Worm (Caenorhabditis elegans) whole organism, L2 larva: ENCODE measurements around the gene meg-2.

ENCODE experiments used
- C34F6.9 ChIP-seq: fragments of 150-350 bp; optimal IDR thresholded peaks from 2 replicates; lab custom pipeline; 2014; ENCODE audit warnings: missing biosample characterization, missing genetic modification characterization
- R02D3.7 ChIP-seq: fragments of 150-350 bp; optimal IDR thresholded peaks from 2 replicates; lab custom pipeline; 2014; ENCODE audit warnings: missing biosample characterization, missing genetic modification characterization
- Y55F3AM.14 ChIP-seq: fragments of 200-800 bp; sonication (Bioruptor generic); optimal IDR thresholded peaks from 2 replicates; lab custom pipeline; 2018; ENCODE audit warnings: mild to moderate bottlenecking, missing genetic modification characterization, missing compliant biosample characterization
- alr-1 ChIP-seq: fragments of 150-350 bp; optimal IDR thresholded peaks from 2 replicates; lab custom pipeline; 2014; ENCODE audit warnings: missing biosample characterization, missing genetic modification characterization
- aly-2 ChIP-seq: fragments of 150-350 bp; optimal IDR thresholded peaks from 2 replicates; lab custom pipeline; 2014; ENCODE audit warnings: missing biosample characterization, missing genetic modification characterization
- ama-1 ChIP-seq: fragments of 150-350 bp; optimal IDR thresholded peaks from 2 replicates; lab custom pipeline; 2018; ENCODE audit warnings: inconsistent platforms
- blmp-1 ChIP-seq: sonication (generic microtip); optimal IDR thresholded peaks from 2 replicates; lab custom pipeline; 2017; ENCODE audit warnings: missing genetic modification characterization, mild to moderate bottlenecking, missing compliant biosample characterization, antibody characterized with exemption, moderate library complexity; ENCODE audit not compliant: insufficient read depth
- ceh-16 ChIP-seq: fragments of 150-350 bp; optimal IDR thresholded peaks from 2 replicates; lab custom pipeline; 2014; ENCODE audit warnings: missing biosample characterization, missing genetic modification characterization
- ceh-82 ChIP-seq: fragments of 150-350 bp; optimal IDR thresholded peaks from 2 replicates; lab custom pipeline; 2014; ENCODE audit warnings: missing biosample characterization, missing genetic modification characterization
- dmd-4 ChIP-seq: sonication (generic microtip); optimal IDR thresholded peaks from 2 replicates; lab custom pipeline; 2017; ENCODE audit warnings: missing biosample characterization, missing genetic modification characterization
- egl-27 ChIP-seq: sonication (generic microtip); optimal IDR thresholded peaks from 3 replicates; lab custom pipeline; 2017; ENCODE audit warnings: missing biosample characterization, missing genetic modification reagents, missing genetic modification characterization
- elt-1 ChIP-seq: fragments of 150-350 bp; optimal IDR thresholded peaks from 2 replicates; lab custom pipeline; 2014; ENCODE audit warnings: missing biosample characterization, missing genetic modification characterization
- elt-3 ChIP-seq: sonication (generic microtip); optimal IDR thresholded peaks from 2 replicates; lab custom pipeline; 2017; ENCODE audit warnings: missing biosample characterization, missing genetic modification characterization
- fos-1 ChIP-seq: fragments of 150-350 bp; optimal IDR thresholded peaks from 2 replicates; lab custom pipeline; 2014; ENCODE audit warnings: missing biosample characterization, missing genetic modification characterization
- gmeb-1 ChIP-seq: fragments of 150-350 bp; optimal IDR thresholded peaks from 2 replicates; lab custom pipeline; 2014; ENCODE audit warnings: missing biosample characterization, missing genetic modification characterization
- lin-11 ChIP-seq: fragments of 150-350 bp; sonication (generic microtip); optimal IDR thresholded peaks from 2 replicates; lab custom pipeline; 2014; ENCODE audit warnings: missing biosample characterization, missing genetic modification characterization, inconsistent platforms, mixed read lengths
- lin-13 ChIP-seq: fragments of 150-350 bp; optimal IDR thresholded peaks from 2 replicates; lab custom pipeline; 2014; ENCODE audit warnings: missing biosample characterization, missing genetic modification reagents, missing genetic modification characterization
- lin-39 ChIP-seq: fragments of 150-350 bp; optimal IDR thresholded peaks from 2 replicates; lab custom pipeline; 2014; ENCODE audit warnings: missing biosample characterization, missing genetic modification reagents, missing genetic modification characterization
- lsy-2 ChIP-seq, 2 experiments: fragments of 150-350 bp in 1 of 2; sonication (generic microtip) in 1 of 2; optimal IDR thresholded peaks; 2 replicates each; lab custom pipeline; 2014 to 2017; ENCODE audit warnings: missing biosample characterization in 2 of 2, missing genetic modification characterization in 2 of 2
- mab-5 ChIP-seq: fragments of 150-350 bp; optimal IDR thresholded peaks from 2 replicates; lab custom pipeline; 2014; ENCODE audit warnings: missing biosample characterization, missing genetic modification characterization
- mbf-1 ChIP-seq: sonication (generic microtip); optimal IDR thresholded peaks from 2 replicates; lab custom pipeline; 2017; ENCODE audit warnings: missing biosample characterization, missing genetic modification characterization
- mdl-1 ChIP-seq, 2 experiments: fragments of 150-350 bp in 1 of 2; sonication (generic microtip) in 1 of 2; optimal IDR thresholded peaks; 2 replicates each; lab custom pipeline; 2017; ENCODE audit warnings: missing biosample characterization in 2 of 2, missing genetic modification characterization in 2 of 2
- nhr-10 ChIP-seq: sonication (generic microtip); optimal IDR thresholded peaks from 2 replicates; lab custom pipeline; 2017; ENCODE audit warnings: missing biosample characterization, missing genetic modification characterization
- nhr-11 ChIP-seq: fragments of 150-350 bp; optimal IDR thresholded peaks from 2 replicates; lab custom pipeline; 2014; ENCODE audit warnings: missing biosample characterization, missing genetic modification characterization
- nhr-12 ChIP-seq: fragments of 150-350 bp; optimal IDR thresholded peaks from 2 replicates; lab custom pipeline; 2014; ENCODE audit warnings: missing biosample characterization, missing genetic modification characterization
- nhr-129 ChIP-seq: fragments of 150-350 bp; optimal IDR thresholded peaks from 2 replicates; lab custom pipeline; 2014; ENCODE audit warnings: missing biosample characterization, missing genetic modification characterization
- nhr-21 ChIP-seq: fragments of 150-350 bp; optimal IDR thresholded peaks from 2 replicates; lab custom pipeline; 2014; ENCODE audit warnings: missing biosample characterization, missing genetic modification characterization
- nhr-23 ChIP-seq: fragments of 150-350 bp; optimal IDR thresholded peaks from 2 replicates; lab custom pipeline; 2014; ENCODE audit warnings: missing biosample characterization, missing genetic modification reagents, missing genetic modification characterization
- nhr-237 ChIP-seq: fragments of 150-350 bp; optimal IDR thresholded peaks from 2 replicates; lab custom pipeline; 2014; ENCODE audit warnings: missing biosample characterization, missing genetic modification characterization
- nhr-25 ChIP-seq: fragments of 150-350 bp; sonication (generic microtip); optimal IDR thresholded peaks from 3 replicates; lab custom pipeline; 2014; ENCODE audit warnings: missing biosample characterization, missing genetic modification characterization
- nhr-6 ChIP-seq: fragments of 150-350 bp; optimal IDR thresholded peaks from 2 replicates; lab custom pipeline; 2014; ENCODE audit warnings: missing biosample characterization, missing genetic modification characterization
- nhr-77 ChIP-seq: fragments of 150-350 bp; optimal IDR thresholded peaks from 2 replicates; lab custom pipeline; 2014; ENCODE audit warnings: missing biosample characterization, missing genetic modification characterization
- sem-4 ChIP-seq: fragments of 150-350 bp; optimal IDR thresholded peaks from 2 replicates; lab custom pipeline; 2014; ENCODE audit warnings: missing biosample characterization, missing genetic modification reagents, missing genetic modification characterization
- skn-1 ChIP-seq: sonication (generic microtip); optimal IDR thresholded peaks from 2 replicates; lab custom pipeline; 2017; ENCODE audit warnings: missing biosample characterization, missing genetic modification characterization
- sma-3 ChIP-seq: sonication (generic microtip); optimal IDR thresholded peaks from 2 replicates; lab custom pipeline; 2016; ENCODE audit warnings: missing genetic modification reagents, missing genetic modification characterization, missing compliant biosample characterization
- sma-9 ChIP-seq, 2 experiments: fragments of 150-350 bp in 1 of 2; sonication (generic microtip) in 1 of 2; optimal IDR thresholded peaks; 2 replicates each; lab custom pipeline; 2014 to 2016; ENCODE audit warnings: missing genetic modification characterization in 2 of 2, mild to moderate bottlenecking in 1 of 2, missing biosample characterization in 1 of 2, missing compliant biosample characterization in 1 of 2, missing genetic modification reagents in 1 of 2, moderate library complexity in 1 of 2
- snpc-4 ChIP-seq: fragments of 150-350 bp; optimal IDR thresholded peaks from 2 replicates; lab custom pipeline; 2014; ENCODE audit warnings: missing biosample characterization, missing genetic modification characterization
- unc-39 ChIP-seq: fragments of 150-350 bp; optimal IDR thresholded peaks from 2 replicates; lab custom pipeline; 2014; ENCODE audit warnings: missing biosample characterization, missing genetic modification characterization
- unc-55 ChIP-seq: fragments of 150-350 bp; sonication (generic microtip); optimal IDR thresholded peaks from 3 replicates; lab custom pipeline; 2014; ENCODE audit warnings: missing biosample characterization, missing genetic modification reagents, missing genetic modification characterization
- unc-62 ChIP-seq: fragments of 150-350 bp; optimal IDR thresholded peaks from 2 replicates; lab custom pipeline; 2014; ENCODE audit warnings: missing biosample characterization, missing genetic modification reagents, missing genetic modification characterization
- ztf-1 ChIP-seq: fragments of 200-800 bp; sonication (Bioruptor generic); conservative IDR thresholded peaks from 2 replicates; pipeline ENCODE4 v1.3.6; 2022; ENCODE audit warnings: missing genetic modification characterization, missing compliant biosample characterization
- ztf-11 ChIP-seq: sonication (generic microtip); optimal IDR thresholded peaks from 2 replicates; lab custom pipeline; 2017; ENCODE audit warnings: missing biosample characterization, missing genetic modification characterization
- ztf-4 ChIP-seq: fragments of 150-350 bp; optimal IDR thresholded peaks from 2 replicates; lab custom pipeline; 2014; ENCODE audit warnings: missing biosample characterization, missing genetic modification characterization

meg-2 gene

ce11 chrX:13948810-13949209 lies 22.9 kb upstream of the meg-2 start, which contains the start of gene alg-1:
alg-1 (plus strand) TSS chrX:13949110.
- TF ChIP-seq mbf-1 (tag; lab: Kevin White, UChicago) = no peak
- no peak for TF ChIP-seq unc-39 (tag; lab: Kevin White, UChicago)
- no peak for TF ChIP-seq dmd-4
- TF ChIP-seq elt-1 (tag; lab: Kevin White, UChicago) = no peak
- no peak for TF ChIP-seq ztf-1 (GFP tag; lab: Robert Waterston, UW)
- TF ChIP-seq ceh-16 (tag; lab: Kevin White, UChicago) = no peak
- TF ChIP-seq nhr-237 = no peak
- TF ChIP-seq gmeb-1 (tag; lab: Kevin White, UChicago) = no peak

DNA sequence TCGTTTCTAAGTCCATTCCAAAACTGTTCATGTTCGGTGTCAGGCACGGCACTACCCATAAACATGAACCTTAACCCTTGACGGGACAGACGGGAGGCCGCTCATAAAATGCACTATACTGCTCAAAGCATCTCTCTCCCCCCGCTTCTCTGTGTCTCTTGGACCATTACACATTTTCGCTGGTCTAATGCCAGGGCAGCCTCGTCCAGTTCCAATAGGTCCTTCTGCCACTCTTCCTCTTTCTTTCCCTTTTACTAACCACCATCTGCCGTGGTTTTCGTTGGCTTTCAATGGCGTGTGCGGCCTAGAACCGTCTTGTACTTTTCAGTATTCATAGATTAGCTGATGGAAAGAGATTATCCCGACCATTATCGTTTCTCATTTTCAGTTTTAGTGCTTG lies 22.2 kb upstream of the meg-2 start:
- peak; percentile 0 for TF ChIP-seq nhr-129
- TF ChIP-seq snpc-4 = no peak
- no peak for TF ChIP-seq aly-2 (tag; lab: Kevin White, UChicago)
- no peak for TF ChIP-seq skn-1 (tag; lab: Kevin White, UChicago)
- TF ChIP-seq nhr-25 (tag; lab: Kevin White, UChicago) = no peak
- no peak for TF ChIP-seq R02D3.7 (tag; lab: Kevin White, UChicago)

DNA sequence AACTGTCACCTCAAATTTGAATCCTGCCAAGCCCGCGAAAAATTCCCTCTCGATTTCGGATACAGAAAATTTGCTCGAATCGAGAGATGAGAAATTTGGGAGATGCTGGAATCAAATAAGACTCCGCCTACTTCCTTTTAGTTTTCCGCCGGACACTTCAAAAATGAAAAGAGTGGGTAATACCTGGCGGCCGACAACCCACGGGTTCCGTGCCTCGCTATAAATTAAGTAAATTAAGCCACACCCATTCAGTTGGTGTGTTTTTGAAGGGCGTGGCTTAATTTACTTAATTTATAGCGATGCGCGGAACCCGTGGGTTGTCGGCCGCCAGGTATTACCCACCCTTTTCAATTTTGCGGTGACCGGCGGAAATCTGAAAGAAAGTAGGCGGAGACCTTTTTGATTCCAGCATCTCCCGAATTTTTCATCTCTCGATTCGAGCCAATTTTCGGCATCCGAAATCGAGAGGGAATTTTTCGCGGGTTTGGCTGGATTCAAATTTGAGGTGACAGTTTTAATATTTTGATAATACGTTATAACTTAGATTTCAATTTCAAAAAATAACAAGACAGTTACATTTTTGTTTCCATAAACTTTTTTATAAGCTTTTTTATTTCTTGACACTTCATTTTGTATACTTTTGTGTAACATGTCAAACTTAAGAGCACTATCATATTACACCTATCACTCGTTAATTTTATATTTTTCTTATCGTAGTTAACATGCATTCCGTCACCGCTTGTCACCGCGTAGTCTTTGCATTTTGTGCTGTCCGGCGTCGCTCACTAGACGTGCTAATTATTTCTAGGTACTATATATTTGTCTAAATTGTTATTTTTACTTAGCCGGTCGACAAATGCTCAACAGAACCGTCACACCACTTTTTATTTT lies 21.0 kb upstream of the meg-2 start:
- TF ChIP-seq nhr-11 (tag; lab: Kevin White, UChicago) = no peak
- peak; percentile 81 for TF ChIP-seq fos-1
- TF ChIP-seq unc-39 (tag; lab: Kevin White, UChicago) = no peak
- no peak for TF ChIP-seq nhr-25 (tag; lab: Kevin White, UChicago)
- TF ChIP-seq dmd-4 = no peak
- TF ChIP-seq, all 48 proteins: peak for 1

DNA sequence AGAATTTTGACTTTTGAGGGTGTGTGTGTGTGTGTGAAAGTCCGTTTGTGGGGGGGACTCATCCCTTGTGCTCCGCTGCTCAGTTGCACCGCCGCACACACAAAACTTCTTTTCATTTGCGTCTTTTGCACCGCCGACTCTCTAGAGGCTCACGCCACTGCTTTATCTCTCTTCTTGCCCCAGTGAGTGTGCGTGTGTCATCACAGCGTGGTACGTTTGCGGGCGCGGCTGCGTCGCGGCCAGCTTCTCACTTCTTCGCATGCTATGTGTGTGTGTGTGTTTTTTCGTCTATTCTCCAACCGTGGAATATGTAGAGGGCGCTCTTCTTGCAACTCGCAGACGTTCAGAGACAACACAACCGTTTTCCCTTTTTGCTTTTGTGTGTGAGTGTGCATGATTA lies 19.6 kb upstream of the meg-2 start:
- no peak for TF ChIP-seq sma-3 (GFP tag; lab: Kevin White, UChicago)
- TF ChIP-seq nhr-12 = no peak
- TF ChIP-seq blmp-1 = no peak
- no peak for TF ChIP-seq gmeb-1 (tag; lab: Kevin White, UChicago)
- TF ChIP-seq unc-55 (GFP tag; lab: Kevin White, UChicago) = peak; percentile 65
- peak; percentile 70 for TF ChIP-seq lin-13 (GFP tag; lab: Kevin White, UChicago)
- TF ChIP-seq elt-3 (tag; lab: Kevin White, UChicago) = no peak
- TF ChIP-seq snpc-4 = peak; percentile 93
- no peak for TF ChIP-seq ztf-11
- TF ChIP-seq nhr-77 = no peak
- peak; percentile 74 for TF ChIP-seq nhr-129
- no peak for TF ChIP-seq elt-1 (tag; lab: Kevin White, UChicago)
- no peak for TF ChIP-seq alr-1 (tag; lab: Kevin White, UChicago)
- TF ChIP-seq mab-5 = no peak
- no peak for TF ChIP-seq nhr-25 (tag; lab: Kevin White, UChicago)
- peak; percentile 23 for TF ChIP-seq sem-4 (tag; lab: Kevin White, UChicago)
- peak; percentile 33 for TF ChIP-seq Y55F3AM.14 (GFP tag; lab: Kevin White, UChicago)
- TF ChIP-seq fos-1 = peak; percentile 71
- no peak for TF ChIP-seq ama-1 (lab: Kevin White, UChicago)
- TF ChIP-seq R02D3.7 (tag; lab: Kevin White, UChicago) = no peak
- TF ChIP-seq egl-27 (tag; lab: Kevin White, UChicago) = no peak
- TF ChIP-seq ceh-82 (tag; lab: Kevin White, UChicago) = no peak
- no peak for TF ChIP-seq nhr-6 (tag; lab: Kevin White, UChicago)
- no peak for TF ChIP-seq skn-1 (tag; lab: Kevin White, UChicago)
- TF ChIP-seq ztf-1 (GFP tag; lab: Robert Waterston, UW) = no peak
- TF ChIP-seq lin-11 = peak; percentile 77
- TF ChIP-seq unc-39 (tag; lab: Kevin White, UChicago) = no peak
- TF ChIP-seq sma-9 (GFP tag; optimal IDR thresholded peaks at IDR 0.05; lab: Kevin White, UChicago) = peak; percentile 73
- no peak for TF ChIP-seq sma-9 (tag; optimal IDR thresholded peaks at IDR 0.05; lab: Kevin White, UChicago)
- no peak for TF ChIP-seq unc-62 (GFP tag; lab: Kevin White, UChicago)
- no peak for TF ChIP-seq ztf-4
- TF ChIP-seq C34F6.9 = peak; percentile 65
- TF ChIP-seq nhr-237 = no peak
- TF ChIP-seq nhr-21 (tag; lab: Kevin White, UChicago) = no peak
- peak; percentile 3 for TF ChIP-seq ceh-16 (tag; lab: Kevin White, UChicago)
- no peak for TF ChIP-seq nhr-11 (tag; lab: Kevin White, UChicago)
- no peak for TF ChIP-seq lin-39 (tag; lab: Kevin White, UChicago)
- TF ChIP-seq dmd-4 = no peak
- no peak for TF ChIP-seq nhr-23
- no peak for TF ChIP-seq mbf-1 (tag; lab: Kevin White, UChicago)
- peak; percentile 66 to 80 for TF ChIP-seq mdl-1 (tag; optimal IDR thresholded peaks at IDR 0.05; lab: Kevin White, UChicago)
- no peak for TF ChIP-seq aly-2 (tag; lab: Kevin White, UChicago)
- TF ChIP-seq nhr-10 = no peak
- TF ChIP-seq lsy-2 (tag; optimal IDR thresholded peaks at IDR 0.05; lab: Kevin White, UChicago) = peak in 1 of 2 experiments; percentile 58
